Fruit fly (Drosophila melanogaster) whole organism, embryonic: Measurements from ENCODE around the gene SP555.
A peak's percentile ranks its signal among the peaks of the same experiment; 100 is the strongest.

Experiments used
- Atf3 ChIP-seq: fragments of 200-800 bp; sonication (Bioruptor generic); optimal IDR thresholded peaks from 3 replicates; lab custom pipeline; 2016; ENCODE audit warnings: missing biosample characterization, missing genetic modification characterization
- Bgb ChIP-seq: fragments of 200-800 bp; sonication (Bioruptor generic); IDR thresholded peaks from 2 replicates; pipeline ENCODE4 v1.3.6; 2022; ENCODE audit warnings: missing biosample characterization, missing genetic modification characterization; ENCODE audit not compliant: partially characterized antibody
- CG10267 ChIP-seq: fragments of 200-800 bp; sonication (Bioruptor generic); optimal IDR thresholded peaks from 2 replicates; lab custom pipeline; 2018; ENCODE audit warnings: missing biosample characterization, mild to moderate bottlenecking, missing genetic modification characterization, moderate library complexity
- CG10431 ChIP-seq: fragments of 200-800 bp; sonication (Bioruptor generic); optimal IDR thresholded peaks from 3 replicates; lab custom pipeline; 2018; ENCODE audit warnings: missing biosample characterization, mild to moderate bottlenecking, missing genetic modification characterization
- CG10543 ChIP-seq: fragments of 200-800 bp; sonication (Bioruptor generic); optimal IDR thresholded peaks from 3 replicates; lab custom pipeline; 2017; ENCODE audit warnings: missing biosample characterization, mild to moderate bottlenecking, missing genetic modification characterization, moderate library complexity
- CG11723 ChIP-seq: fragments of 200-800 bp; sonication (Bioruptor generic); optimal IDR thresholded peaks from 2 replicates; lab custom pipeline; 2017; ENCODE audit warnings: missing biosample characterization, mild to moderate bottlenecking, missing genetic modification characterization
- CG13287 ChIP-seq: fragments of 200-800 bp; sonication (Bioruptor generic); IDR thresholded peaks from 2 replicates; pipeline ENCODE4 v1.3.6; 2022; ENCODE audit warnings: missing biosample characterization, missing genetic modification characterization; ENCODE audit not compliant: partially characterized antibody
- CG13894 ChIP-seq: fragments of 200-800 bp; sonication (Bioruptor generic); optimal IDR thresholded peaks from 3 replicates; lab custom pipeline; 2018; ENCODE audit warnings: missing biosample characterization, mild to moderate bottlenecking, missing genetic modification characterization, moderate library complexity
- CG15073 ChIP-seq: fragments of 200-800 bp; sonication (Bioruptor generic); optimal IDR thresholded peaks from 2 replicates; lab custom pipeline; 2016; ENCODE audit warnings: missing biosample characterization, missing genetic modification characterization
- CG1647 ChIP-seq: fragments of 200-800 bp; sonication (Bioruptor generic); optimal IDR thresholded peaks from 3 replicates; lab custom pipeline; 2016; ENCODE audit warnings: missing biosample characterization, missing genetic modification characterization
- CG2678 ChIP-seq: fragments of 200-800 bp; sonication (Bioruptor generic); optimal IDR thresholded peaks from 3 replicates; lab custom pipeline; 2019; ENCODE audit warnings: missing biosample characterization, mild to moderate bottlenecking, missing genetic modification characterization, moderate library complexity
- CG31224 ChIP-seq: fragments of 200-800 bp; sonication (Bioruptor generic); IDR thresholded peaks from 2 replicates; pipeline ENCODE4 v1.3.6; 2022; ENCODE audit warnings: missing biosample characterization, missing genetic modification characterization
- CG31365 ChIP-seq: fragments of 200-800 bp; sonication (Bioruptor generic); optimal IDR thresholded peaks from 2 replicates; lab custom pipeline; 2018; ENCODE audit warnings: missing biosample characterization, mild to moderate bottlenecking, missing genetic modification characterization
- CG33557 ChIP-seq: fragments of 200-800 bp; sonication (Bioruptor generic); optimal IDR thresholded peaks from 2 replicates; lab custom pipeline; 2019; ENCODE audit warnings: missing biosample characterization, mild to moderate bottlenecking, missing genetic modification characterization, moderate library complexity
- CG3407 ChIP-seq: fragments of 200-800 bp; sonication (Bioruptor generic); optimal IDR thresholded peaks from 2 replicates; lab custom pipeline; 2018; ENCODE audit warnings: missing biosample characterization, mild to moderate bottlenecking, missing genetic modification characterization
- CG4328 ChIP-seq: fragments of 200-800 bp; sonication (Bioruptor generic); optimal IDR thresholded peaks from 3 replicates; lab custom pipeline; 2017; ENCODE audit warnings: missing biosample characterization, missing genetic modification reagents, missing genetic modification characterization
- CG5180 ChIP-seq: fragments of 200-800 bp; sonication (Bioruptor generic); optimal IDR thresholded peaks from 3 replicates; lab custom pipeline; 2017; ENCODE audit warnings: missing biosample characterization, missing genetic modification characterization, mild to moderate bottlenecking, moderate library complexity, missing genetic modification reagents
- CG6272 ChIP-seq: fragments of 200-800 bp; sonication (Bioruptor generic); IDR thresholded peaks from 2 replicates; pipeline ENCODE4 v1.3.6; 2022; ENCODE audit warnings: missing biosample characterization, missing genetic modification characterization
- CG8478 ChIP-seq: fragments of >200 bp; optimal IDR thresholded peaks from 2 replicates; lab custom pipeline; 2018
- CG9817 ChIP-seq: fragments of 200-800 bp; sonication (Bioruptor generic); optimal IDR thresholded peaks from 2 replicates; lab custom pipeline; 2018; ENCODE audit warnings: missing biosample characterization, mild to moderate bottlenecking, missing genetic modification characterization, moderate library complexity
- CTCF ChIP-seq: fragments of 200-800 bp; sonication (Bioruptor generic); optimal IDR thresholded peaks from 2 replicates; lab custom pipeline; 2017; ENCODE audit warnings: missing biosample characterization, mild to moderate bottlenecking, missing genetic modification characterization, moderate library complexity
- HHEX ChIP-seq: fragments of 200-800 bp; sonication (Bioruptor generic); optimal IDR thresholded peaks from 3 replicates; lab custom pipeline; 2017; ENCODE audit warnings: missing biosample characterization, mild to moderate bottlenecking, missing genetic modification characterization, missing genetic modification reagents
- HLH4C ChIP-seq: fragments of 200-800 bp; sonication (Bioruptor generic); IDR thresholded peaks from 3 replicates; pipeline ENCODE4 v1.3.6; 2022; ENCODE audit warnings: missing biosample characterization, missing genetic modification characterization; ENCODE audit not compliant: partially characterized antibody
- HmgD ChIP-seq: fragments of 200-800 bp; sonication (Bioruptor generic); optimal IDR thresholded peaks from 3 replicates; lab custom pipeline; 2016; ENCODE audit warnings: missing biosample characterization, missing genetic modification characterization
- NC2β ChIP-seq: fragments of 200-800 bp; sonication (Bioruptor generic); optimal IDR thresholded peaks from 2 replicates; lab custom pipeline; 2016; ENCODE audit warnings: missing biosample characterization, missing genetic modification characterization
- Scr ChIP-seq: fragments of 200-800 bp; sonication (Bioruptor generic); IDR thresholded peaks from 2 replicates; pipeline ENCODE4 v1.3.6; 2022; ENCODE audit warnings: missing biosample characterization, missing genetic modification characterization; ENCODE audit not compliant: partially characterized antibody
- Sry-β ChIP-seq: fragments of 200-800 bp; sonication (Bioruptor generic); optimal IDR thresholded peaks from 2 replicates; lab custom pipeline; 2018; ENCODE audit warnings: missing biosample characterization, mild to moderate bottlenecking, missing genetic modification characterization, moderate library complexity
- Stat92E ChIP-seq, 3 experiments: fragments of >200 bp in 2 of 3; fragments of 200-800 bp in 1 of 3; sonication (Bioruptor generic) in 1 of 3; optimal IDR thresholded peaks; 2 replicates each; lab custom pipeline; 2017 to 2019; ENCODE audit warnings: missing biosample characterization in 3 of 3, missing genetic modification characterization in 3 of 3, mild to moderate bottlenecking in 1 of 3, moderate library complexity in 1 of 3
- ase ChIP-seq: fragments of 200-800 bp; sonication (Bioruptor generic); IDR thresholded peaks from 3 replicates; pipeline ENCODE4 v1.3.6; 2022; ENCODE audit warnings: missing biosample characterization, missing genetic modification characterization
- ato ChIP-seq: fragments of 200-800 bp; sonication (Bioruptor generic); IDR thresholded peaks from 2 replicates; pipeline ENCODE4 v1.3.6; 2022; ENCODE audit warnings: missing biosample characterization, missing genetic modification characterization; ENCODE audit not compliant: partially characterized antibody
- bbx ChIP-seq: fragments of 200-800 bp; sonication (Bioruptor generic); IDR thresholded peaks from 2 replicates; pipeline ENCODE4 v1.3.6; 2022; ENCODE audit warnings: missing biosample characterization, missing genetic modification characterization; ENCODE audit not compliant: partially characterized antibody
- da ChIP-seq: fragments of 200-800 bp; sonication (Bioruptor generic); optimal IDR thresholded peaks from 2 replicates; lab custom pipeline; 2016; ENCODE audit warnings: missing biosample characterization, missing genetic modification characterization
- eve ChIP-seq, 2 experiments: fragments of >200 bp; optimal IDR thresholded peaks; 2 replicates each; lab custom pipeline; 2017; ENCODE audit warnings: missing biosample characterization in 2 of 2, missing genetic modification characterization in 2 of 2
- fd3F ChIP-seq: fragments of 200-800 bp; sonication (Bioruptor generic); optimal IDR thresholded peaks from 2 replicates; lab custom pipeline; 2018; ENCODE audit warnings: missing biosample characterization, mild to moderate bottlenecking, missing genetic modification characterization, moderate library complexity
- hbn ChIP-seq: fragments of 200-800 bp; sonication (Bioruptor generic); IDR thresholded peaks from 2 replicates; pipeline ENCODE4 v1.3.6; 2022; ENCODE audit warnings: missing biosample characterization, missing genetic modification characterization; ENCODE audit not compliant: partially characterized antibody
- kni ChIP-seq: fragments of 200-800 bp; sonication (Bioruptor generic); optimal IDR thresholded peaks from 3 replicates; lab custom pipeline; 2017; ENCODE audit warnings: mild to moderate bottlenecking, missing biosample characterization, missing genetic modification reagents, missing genetic modification characterization
- knrl ChIP-seq: fragments of 200-800 bp; sonication (Bioruptor generic); IDR thresholded peaks from 3 replicates; pipeline ENCODE4 v1.3.6; 2022; ENCODE audit warnings: missing biosample characterization, missing genetic modification characterization; ENCODE audit not compliant: partially characterized antibody
- maf-S ChIP-seq: fragments of 200-800 bp; sonication (Bioruptor generic); optimal IDR thresholded peaks from 2 replicates; lab custom pipeline; 2016; ENCODE audit warnings: missing biosample characterization, missing genetic modification characterization
- pzg ChIP-seq: fragments of 200-800 bp; sonication (Bioruptor generic); optimal IDR thresholded peaks from 3 replicates; lab custom pipeline; 2018; ENCODE audit warnings: missing biosample characterization, mild to moderate bottlenecking, missing genetic modification characterization, moderate library complexity
- sqz ChIP-seq: fragments of 200-800 bp; sonication (Bioruptor generic); optimal IDR thresholded peaks from 3 replicates; lab custom pipeline; 2018; ENCODE audit warnings: missing biosample characterization, mild to moderate bottlenecking, missing genetic modification characterization
- tup ChIP-seq: fragments of 200-800 bp; sonication (Bioruptor generic); optimal IDR thresholded peaks from 2 replicates; lab custom pipeline; 2016; ENCODE audit warnings: missing biosample characterization, mild to moderate bottlenecking, missing genetic modification characterization, moderate library complexity
- twi ChIP-seq: fragments of 200-800 bp; optimal IDR thresholded peaks from 2 replicates; lab custom pipeline; 2019; ENCODE audit warnings: missing biosample characterization, mild to moderate bottlenecking, missing genetic modification characterization, moderate library complexity
- unc-4 ChIP-seq: fragments of 200-800 bp; sonication (Bioruptor generic); IDR thresholded peaks from 2 replicates; pipeline ENCODE4 v1.3.6; 2022; ENCODE audit warnings: missing biosample characterization, missing genetic modification characterization; ENCODE audit not compliant: partially characterized antibody
- vfl ChIP-seq: fragments of 200-800 bp; sonication (Bioruptor generic); optimal IDR thresholded peaks from 2 replicates; lab custom pipeline; 2016; ENCODE audit warnings: missing biosample characterization, missing genetic modification characterization
- z ChIP-seq: fragments of 200-800 bp; sonication (Bioruptor generic); IDR thresholded peaks from 3 replicates; pipeline ENCODE4 v1.3.6; 2022; ENCODE audit warnings: missing biosample characterization, missing genetic modification characterization
- zen ChIP-seq: fragments of 200-800 bp; sonication (Bioruptor generic); optimal IDR thresholded peaks from 3 replicates; lab custom pipeline; 2018; ENCODE audit warnings: missing biosample characterization, mild to moderate bottlenecking, missing genetic modification characterization, moderate library complexity

SP555 gene

DNA sequence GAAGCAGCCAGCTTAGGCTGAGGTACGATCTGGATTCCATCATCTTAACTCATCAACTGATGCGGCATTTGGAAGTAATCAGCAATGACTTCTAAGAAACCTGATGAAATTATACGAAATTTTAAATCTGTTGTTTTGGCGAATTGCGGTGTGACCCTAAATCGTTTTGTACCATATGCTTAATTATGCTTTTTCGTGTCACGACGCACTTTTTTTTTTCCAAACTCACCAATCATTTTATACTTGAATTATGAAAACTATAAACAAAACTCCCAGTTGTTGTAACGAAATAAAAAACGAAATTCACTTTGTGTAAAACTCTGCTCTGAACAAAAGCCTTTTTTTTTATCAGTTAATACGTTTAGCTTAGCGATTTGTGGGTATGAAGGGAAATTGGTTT is 20.6 kb downstream of the SP555 start, which contains the start of gene Nepl3 (continued):
- TF ChIP-seq HLH4C (GFP tag; lab: Robert Waterston, UW) (peak; percentile 44; the same call in 1 of the 3 replicates), CG13287 (GFP tag; lab: Robert Waterston, UW) (peak; percentile 80), sqz (peak; percentile 12), hbn (GFP tag; lab: Robert Waterston, UW) (0 out of 2 replicates have a peak, but pooled peaks have one; percentile 51), fd3F (GFP tag; lab: Kevin White, UChicago) (no peak), pzg (GFP tag; lab: Kevin White, UChicago) (peak; percentile 28), unc-4 (GFP tag; lab: Robert Waterston, UW) (peak; percentile 69), Bgb (GFP tag; lab: Robert Waterston, UW) (peak; percentile 47; the same call in 1 of the 2 replicates)

DNA sequence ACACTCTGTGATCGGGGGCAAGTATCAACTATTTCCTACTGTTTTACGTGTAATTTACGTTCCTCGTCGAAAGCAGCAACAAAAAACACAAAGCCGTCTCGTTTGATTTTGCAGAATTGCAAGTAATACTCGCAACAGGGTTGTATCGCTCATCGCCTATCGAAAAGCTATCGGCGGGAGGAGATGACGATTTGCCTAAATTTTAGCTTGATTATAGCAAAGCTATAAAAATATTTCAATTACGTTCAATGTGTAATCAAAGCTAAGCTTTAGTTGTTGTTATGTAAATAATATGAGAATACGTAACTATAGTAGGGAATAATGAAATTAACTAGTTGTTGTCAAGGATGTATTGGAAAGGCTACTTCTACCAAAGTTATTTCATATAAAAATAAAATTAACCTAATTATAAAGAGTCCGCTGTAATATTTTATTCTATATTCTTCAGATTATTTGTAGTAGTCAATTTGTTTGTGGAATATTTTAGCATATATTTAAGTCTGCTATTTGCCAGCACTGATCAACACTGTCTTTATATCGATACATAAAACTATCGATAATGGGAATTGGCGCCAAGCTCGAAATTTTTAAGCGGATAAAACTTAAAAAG is 22.2 kb downstream of the SP555 start, which contains the start of gene Rpn11:
Gene Rpn11, minus strand, starts transcription at position 146 of the 610 bp plus-strand sequence.
- peak; percentile 36; the same call in 1 of the 2 replicates for TF ChIP-seq Bgb (GFP tag; lab: Robert Waterston, UW)
- no peak for TF ChIP-seq da
- TF ChIP-seq CG15073 (GFP tag; lab: Kevin White, UChicago): no peak
- TF ChIP-seq CG8478 (lab: Kevin White, UChicago): no peak
- no peak for TF ChIP-seq CG1647
- no peak for TF ChIP-seq CG5180 (GFP tag; lab: Kevin White, UChicago)
- peak; percentile 67 for TF ChIP-seq CG9817 (tag; lab: Kevin White, UChicago)
- TF ChIP-seq NC2β (GFP tag; lab: Kevin White, UChicago): no peak
- TF ChIP-seq tup (GFP tag; lab: Kevin White, UChicago): no peak
- TF ChIP-seq CG13894 (tag; lab: Kevin White, UChicago): peak; percentile 60
- TF ChIP-seq Stat92E (GFP tag; optimal IDR thresholded peaks at IDR 0.05; lab: Kevin White, UChicago): no peak
- TF ChIP-seq bbx (GFP tag; lab: Robert Waterston, UW): peak; percentile 26; the same call in 1 of the 2 replicates
- TF ChIP-seq CG31224 (GFP tag; lab: Robert Waterston, UW): 0 out of 2 replicates have a peak, but pooled peaks have one; percentile 9
- peak; percentile 42 for TF ChIP-seq HHEX
- TF ChIP-seq CG10431 (GFP tag; lab: Kevin White, UChicago): no peak
- peak; percentile 58 for TF ChIP-seq CG33557
- 0 out of 2 replicates have a peak, but pooled peaks have one; percentile 12 for TF ChIP-seq CG6272 (GFP tag; lab: Robert Waterston, UW)
- peak; percentile 39; the same call in 2 of the 3 replicates for TF ChIP-seq knrl (GFP tag; lab: Robert Waterston, UW)
- no peak for TF ChIP-seq kni (GFP tag; lab: Kevin White, UChicago)
- peak; percentile 60 for TF ChIP-seq CG4328
- TF ChIP-seq CG31365: no peak
- peak; percentile 75 for TF ChIP-seq CG2678
- TF ChIP-seq maf-S (GFP tag; lab: Kevin White, UChicago): peak; percentile 25
- TF ChIP-seq CG3407 (GFP tag; lab: Kevin White, UChicago): peak; percentile 11
- no peak for TF ChIP-seq CTCF (GFP tag; lab: Kevin White, UChicago)
- TF ChIP-seq zen (tag; lab: Kevin White, UChicago): peak; percentile 30
- peak; percentile 81 for TF ChIP-seq CG10543 (GFP tag; lab: Kevin White, UChicago)
- peak; percentile 97 for TF ChIP-seq Sry-β (GFP tag; lab: Kevin White, UChicago)
- TF ChIP-seq z (GFP tag; lab: Robert Waterston, UW): no peak
- no peak for TF ChIP-seq HmgD (GFP tag; lab: Kevin White, UChicago)
- no peak for TF ChIP-seq ato (GFP tag; lab: Robert Waterston, UW)
- TF ChIP-seq CG11723: peak; percentile 30
- no peak for TF ChIP-seq vfl (GFP tag; lab: Kevin White, UChicago)
- TF ChIP-seq Atf3 (GFP tag; lab: Kevin White, UChicago): no peak
- TF ChIP-seq twi (tag; lab: Kevin White, UChicago): peak; percentile 43
- TF ChIP-seq Scr (GFP tag; lab: Robert Waterston, UW): peak; percentile 66
- TF ChIP-seq CG10267 (tag; lab: Kevin White, UChicago): peak; percentile 90
- no peak for TF ChIP-seq ase
- TF ChIP-seq eve (GFP tag; optimal IDR thresholded peaks at IDR 0.05; lab: Kevin White, UChicago): no peak
